Worm (Caenorhabditis elegans) whole organism, L4 larva: ENCODE measurements around the gene C25H3.3.
A peak's percentile ranks its signal among the peaks of the same experiment; 100 is the strongest.

ENCODE experiments used
- D1046.2 ChIP-seq: fragments of 200-800 bp; sonication (Bioruptor generic); IDR thresholded peaks from 2 replicates; pipeline ENCODE4 v1.3.6; 2022; ENCODE audit warnings: missing genetic modification characterization, missing compliant biosample characterization
- F10B5.3 ChIP-seq: sonication (generic microtip); optimal IDR thresholded peaks from 2 replicates; lab custom pipeline; 2016; ENCODE audit warnings: mild to moderate bottlenecking, missing genetic modification characterization, missing compliant biosample characterization
- T26A8.4 ChIP-seq: fragments of 200-800 bp; sonication (Bioruptor generic); IDR thresholded peaks from 2 replicates; pipeline ENCODE4 v1.3.6; 2022; ENCODE audit warnings: missing genetic modification characterization, missing compliant biosample characterization
- Y48G9A.11 ChIP-seq: fragments of 200-800 bp; sonication (Bioruptor generic); IDR thresholded peaks from 2 replicates; pipeline ENCODE4 v1.3.6; 2022; ENCODE audit warnings: missing genetic modification reagents, missing genetic modification characterization, missing compliant biosample characterization
- ZK337.2 ChIP-seq: fragments of 200-800 bp; sonication (Bioruptor generic); IDR thresholded peaks from 2 replicates; pipeline ENCODE4 v1.3.6; 2022; ENCODE audit warnings: missing genetic modification reagents, missing genetic modification characterization, missing compliant biosample characterization
- aha-1 ChIP-seq: fragments of 150-350 bp; peaks from one replicate; lab custom pipeline; 2014; ENCODE audit warnings: missing biosample characterization, missing genetic modification characterization
- aly-2 ChIP-seq: sonication (generic microtip); optimal IDR thresholded peaks from 2 replicates; lab custom pipeline; 2018; ENCODE audit warnings: missing biosample characterization, missing genetic modification characterization
- arid-1 ChIP-seq: fragments of 200-800 bp; sonication (Bioruptor generic); conservative IDR thresholded peaks from 2 replicates; pipeline ENCODE4 v1.3.6; 2022; ENCODE audit warnings: missing genetic modification reagents, missing genetic modification characterization, missing compliant biosample characterization
- attf-4 ChIP-seq: sonication (generic microtip); optimal IDR thresholded peaks from 3 replicates; lab custom pipeline; 2017; ENCODE audit warnings: missing biosample characterization, missing genetic modification characterization
- ceh-20 ChIP-seq: fragments of 200-800 bp; sonication (Bioruptor generic); IDR thresholded peaks from 2 replicates; pipeline ENCODE4 v1.3.6; 2022; ENCODE audit warnings: missing genetic modification reagents, missing genetic modification characterization, missing compliant biosample characterization
- ceh-32 ChIP-seq: sonication (generic microtip); optimal IDR thresholded peaks from 2 replicates; lab custom pipeline; 2016; ENCODE audit warnings: mild to moderate bottlenecking, missing genetic modification characterization, missing compliant biosample characterization; ENCODE audit not compliant: poor library complexity
- ceh-44 ChIP-seq: fragments of 200-800 bp; sonication (Bioruptor generic); IDR thresholded peaks from 2 replicates; pipeline ENCODE4 v1.3.6; 2022; ENCODE audit warnings: missing genetic modification reagents, missing genetic modification characterization, missing compliant biosample characterization
- ceh-82 ChIP-seq: sonication (generic microtip); optimal IDR thresholded peaks from 2 replicates; lab custom pipeline; 2017; ENCODE audit warnings: missing biosample characterization, missing genetic modification characterization
- cey-2 ChIP-seq: sonication (generic microtip); optimal IDR thresholded peaks from 3 replicates; lab custom pipeline; 2017; ENCODE audit warnings: missing genetic modification characterization, mild to moderate bottlenecking, missing compliant biosample characterization, antibody characterized with exemption, borderline replicate concordance; ENCODE audit not compliant: insufficient read depth
- ctbp-1 ChIP-seq: fragments of 200-800 bp; sonication (Bioruptor generic); IDR thresholded peaks from 2 replicates; pipeline ENCODE4 v1.3.6; 2022; ENCODE audit warnings: missing genetic modification reagents, missing genetic modification characterization, missing compliant biosample characterization
- daf-12 ChIP-seq: fragments of 150-350 bp; optimal IDR thresholded peaks from 2 replicates; lab custom pipeline; 2014; ENCODE audit warnings: missing biosample characterization, missing genetic modification reagents, missing genetic modification characterization
- daf-16 ChIP-seq, 3 experiments: sonication (generic microtip); optimal IDR thresholded peaks; 2 replicates each; lab custom pipeline; 2016 to 2017; ENCODE audit warnings: missing genetic modification characterization in 3 of 3, missing genetic modification reagents in 3 of 3, mild to moderate bottlenecking in 2 of 3, missing compliant biosample characterization in 2 of 3, missing biosample characterization in 1 of 3, moderate library complexity in 1 of 3
- dmd-8 ChIP-seq: fragments of 200-800 bp; sonication (Bioruptor generic); IDR thresholded peaks from 2 replicates; pipeline ENCODE4 v1.3.6; 2022; ENCODE audit warnings: missing genetic modification characterization, missing compliant biosample characterization
- fkh-10 ChIP-seq: fragments of 150-350 bp; optimal IDR thresholded peaks from 2 replicates; lab custom pipeline; 2014; ENCODE audit warnings: missing biosample characterization, missing genetic modification reagents, missing genetic modification characterization
- fos-1 ChIP-seq: fragments of 150-350 bp; optimal IDR thresholded peaks from 2 replicates; lab custom pipeline; 2014; ENCODE audit warnings: missing biosample characterization, missing genetic modification characterization
- gei-8 ChIP-seq: fragments of 200-800 bp; sonication (Bioruptor generic); optimal IDR thresholded peaks from 2 replicates; lab custom pipeline; 2018; ENCODE audit warnings: mild to moderate bottlenecking, missing genetic modification characterization, missing compliant biosample characterization
- hif-1 ChIP-seq, 2 experiments: sonication (generic microtip); optimal IDR thresholded peaks; 2 replicates each; lab custom pipeline; 2016 to 2017; ENCODE audit warnings: missing compliant biosample characterization in 2 of 2, missing genetic modification characterization in 2 of 2, missing genetic modification reagents in 2 of 2, missing genotype in 2 of 2, mild to moderate bottlenecking in 1 of 2
- jun-1 ChIP-seq: fragments of 150-350 bp; optimal IDR thresholded peaks from 2 replicates; lab custom pipeline; 2014; ENCODE audit warnings: missing biosample characterization, missing genetic modification reagents, missing genetic modification characterization
- lin-15B ChIP-seq: fragments of 150-350 bp; sonication (generic microtip); optimal IDR thresholded peaks from 3 replicates; lab custom pipeline; 2014; ENCODE audit warnings: missing biosample characterization, missing genetic modification characterization
- lin-29 ChIP-seq: fragments of 200-800 bp; sonication (Bioruptor generic); IDR thresholded peaks from 2 replicates; pipeline ENCODE4 v1.3.6; 2022; ENCODE audit warnings: missing genetic modification reagents, missing genetic modification characterization, missing compliant biosample characterization
- lin-38 ChIP-seq: fragments of 200-800 bp; sonication (Bioruptor generic); IDR thresholded peaks from 2 replicates; pipeline ENCODE4 v1.3.6; 2022; ENCODE audit warnings: missing genetic modification reagents, missing genetic modification characterization, missing compliant biosample characterization
- lin-39 ChIP-seq: fragments of 150-350 bp; optimal IDR thresholded peaks from 2 replicates; lab custom pipeline; 2014; ENCODE audit warnings: missing biosample characterization, missing genetic modification reagents, missing genetic modification characterization
- lsy-2 ChIP-seq, 2 experiments: fragments of 150-350 bp in 1 of 2; sonication (generic microtip) in 1 of 2; optimal IDR thresholded peaks; 2 replicates each; lab custom pipeline; 2014 to 2017; ENCODE audit warnings: missing biosample characterization in 2 of 2, missing genetic modification characterization in 2 of 2
- nhr-237 ChIP-seq: sonication (generic microtip); optimal IDR thresholded peaks from 2 replicates; lab custom pipeline; 2017; ENCODE audit warnings: missing biosample characterization, missing genetic modification characterization
- nhr-25 ChIP-seq: sonication (generic microtip); optimal IDR thresholded peaks from 2 replicates; lab custom pipeline; 2017; ENCODE audit warnings: missing genetic modification characterization, mild to moderate bottlenecking, missing compliant biosample characterization, antibody characterized with exemption, moderate library complexity, borderline replicate concordance; ENCODE audit not compliant: insufficient read depth
- nhr-28 ChIP-seq: fragments of 150-350 bp; optimal IDR thresholded peaks from 2 replicates; lab custom pipeline; 2014; ENCODE audit warnings: missing biosample characterization, missing genetic modification characterization
- nhr-76 ChIP-seq: fragments of 150-350 bp; optimal IDR thresholded peaks from 2 replicates; lab custom pipeline; 2014; ENCODE audit warnings: missing biosample characterization, missing genetic modification characterization
- pha-4 ChIP-seq, 2 experiments: fragments of 150-350 bp in 1 of 2; fragments of 200-800 bp in 1 of 2; sonication (Bioruptor generic) in 1 of 2; IDR thresholded peaks in 1 of 2; optimal IDR thresholded peaks in 1 of 2; 2 replicates each; pipeline versions ENCODE4 v1.3.6 to Lab custom; 2014 to 2022; ENCODE audit warnings: missing genetic modification characterization in 2 of 2, missing genetic modification reagents in 2 of 2, missing biosample characterization in 1 of 2, missing compliant biosample characterization in 1 of 2
- pqm-1 ChIP-seq: sonication (generic microtip); optimal IDR thresholded peaks from 2 replicates; lab custom pipeline; 2017; ENCODE audit warnings: missing biosample characterization, missing genetic modification characterization
- rbr-2 ChIP-seq: sonication (generic microtip); optimal IDR thresholded peaks from 2 replicates; lab custom pipeline; 2016; ENCODE audit warnings: missing genotype, missing genetic modification characterization, missing compliant biosample characterization
- sdz-12 ChIP-seq: fragments of 200-800 bp; sonication (Bioruptor generic); optimal IDR thresholded peaks from 2 replicates; lab custom pipeline; 2018; ENCODE audit warnings: mild to moderate bottlenecking, missing genetic modification characterization, missing compliant biosample characterization
- tag-97 ChIP-seq: fragments of 200-800 bp; sonication (Bioruptor generic); IDR thresholded peaks from 2 replicates; pipeline ENCODE4 v1.3.6; 2022; ENCODE audit warnings: missing genetic modification characterization, missing compliant biosample characterization
- tra-1 ChIP-seq: fragments of 200-800 bp; sonication (Bioruptor generic); IDR thresholded peaks from 2 replicates; pipeline ENCODE4 v1.3.6; 2022; ENCODE audit warnings: missing genetic modification reagents, missing genetic modification characterization, missing compliant biosample characterization
- unc-130 ChIP-seq: sonication (generic microtip); optimal IDR thresholded peaks from 2 replicates; lab custom pipeline; 2016; ENCODE audit warnings: missing genetic modification reagents, missing genetic modification characterization, missing compliant biosample characterization
- unc-39 ChIP-seq: sonication (generic microtip); optimal IDR thresholded peaks from 2 replicates; lab custom pipeline; 2017; ENCODE audit warnings: missing biosample characterization, missing genetic modification characterization
- ztf-11 ChIP-seq: fragments of 150-350 bp; optimal IDR thresholded peaks from 2 replicates; lab custom pipeline; 2014; ENCODE audit warnings: missing biosample characterization, missing genetic modification characterization

C25H3.3 gene

ce11 chrII:5693893-5694292 is at the start of gene C25H3.3:
TSS of gene C25H3.3 (plus strand) at chrII:5694193.
- TF ChIP-seq D1046.2 (GFP tag; lab: Robert Waterston, UW) (no peak), aha-1 (tag; lab: Kevin White, UChicago) (peak; percentile 77)
- TF ChIP-seq, all 104 proteins: peak for 1

ce11 chrII:5646942-5647341 is 47.1 kb upstream of the C25H3.3 start, which contains the start of gene F59E12.9:
TSS of gene F59E12.9 (minus strand) at chrII:5647042.
- TF ChIP-seq Y48G9A.11 (GFP tag; lab: Robert Waterston, UW): no peak
- no peak for TF ChIP-seq lin-38
- no peak for TF ChIP-seq unc-39
- no peak for TF ChIP-seq ceh-44 (GFP tag; lab: Robert Waterston, UW)
- no peak for TF ChIP-seq nhr-76
- TF ChIP-seq lin-15B (tag; lab: Kevin White, UChicago): no peak
- TF ChIP-seq ztf-11 (tag; lab: Kevin White, UChicago): no peak
- no peak for TF ChIP-seq ceh-32 (tag; lab: Kevin White, UChicago)
- no peak for TF ChIP-seq daf-12 (tag; lab: Kevin White, UChicago)
- no peak for TF ChIP-seq daf-16 (GFP tag; optimal IDR thresholded peaks at IDR 0.05; lab: Kevin White, UChicago)
- TF ChIP-seq daf-16 (tag; optimal IDR thresholded peaks at IDR 0.05; lab: Kevin White, UChicago): no peak
- TF ChIP-seq nhr-28 (tag; lab: Kevin White, UChicago): no peak

- TF ChIP-seq unc-130 (no peak), tra-1 (GFP tag; lab: Robert Waterston, UW) (no peak), lsy-2 (tag; optimal IDR thresholded peaks at IDR 0.05; lab: Kevin White, UChicago) (no peak), ZK337.2 (GFP tag; lab: Robert Waterston, UW) (no peak), arid-1 (GFP tag; lab: Robert Waterston, UW) (no peak), lin-29 (GFP tag; lab: Robert Waterston, UW) (no peak), tag-97 (GFP tag; lab: Robert Waterston, UW) (no peak), ztf-11 (tag; lab: Kevin White, UChicago) (no peak), nhr-25 (tag; lab: Kevin White, UChicago) (no peak), F10B5.3 (tag; lab: Kevin White, UChicago) (no peak), cey-2 (tag; lab: Kevin White, UChicago) (no peak), jun-1 (tag; lab: Kevin White, UChicago) (no peak), ceh-20 (GFP tag; lab: Robert Waterston, UW) (no peak), fos-1 (tag; lab: Kevin White, UChicago) (no peak)
- TF ChIP-seq, all 104 proteins: peak for 0
These were observed 45.7 kb upstream of the C25H3.3 start, which contains the start of gene ddl-1 for ce11 chrII:5648272-5648671. TSS of gene ddl-1 (minus strand) at chrII:5648372.

- peak in 1 of 2 experiments; percentile 81 for TF ChIP-seq lsy-2 (tag; optimal IDR thresholded peaks at IDR 0.05; lab: Kevin White, UChicago)
- no peak for TF ChIP-seq gei-8 (GFP tag; lab: Kevin White, UChicago)
- no peak for TF ChIP-seq ceh-82 (tag; lab: Kevin White, UChicago)
- TF ChIP-seq aly-2: no peak
- no peak for TF ChIP-seq attf-4 (tag; lab: Kevin White, UChicago)
- TF ChIP-seq hif-1 (tag; optimal IDR thresholded peaks at IDR 0.05; lab: Kevin White, UChicago): peak in 1 of 2 experiments; percentile 70
- no peak for TF ChIP-seq nhr-237 (tag; lab: Kevin White, UChicago)
- TF ChIP-seq pha-4 (GFP tag; IDR thresholded peaks at IDR 0.05; lab: Robert Waterston, UW): no peak
- TF ChIP-seq pha-4 (tag; optimal IDR thresholded peaks at IDR 0.05; lab: Kevin White, UChicago): peak; percentile 70
- TF ChIP-seq ctbp-1 (GFP tag; lab: Robert Waterston, UW): no peak
- TF ChIP-seq nhr-28 (tag; lab: Kevin White, UChicago): peak; percentile 52
- no peak for TF ChIP-seq sdz-12 (GFP tag; lab: Kevin White, UChicago)
- no peak for TF ChIP-seq daf-16 (GFP tag; optimal IDR thresholded peaks at IDR 0.05; lab: Kevin White, UChicago)
- no peak for TF ChIP-seq daf-16 (tag; optimal IDR thresholded peaks at IDR 0.05; lab: Kevin White, UChicago)
- peak; percentile 24 for TF ChIP-seq rbr-2
- TF ChIP-seq unc-130: peak; percentile 88
- TF ChIP-seq lin-39 (tag; lab: Kevin White, UChicago): no peak
- TF ChIP-seq pqm-1 (tag; lab: Kevin White, UChicago): no peak
- peak; percentile 50; the same call in 1 of the 2 replicates for TF ChIP-seq Y48G9A.11 (GFP tag; lab: Robert Waterston, UW)
- TF ChIP-seq T26A8.4 (GFP tag; lab: Robert Waterston, UW): no peak
- no peak for TF ChIP-seq F10B5.3 (tag; lab: Kevin White, UChicago)
- no peak for TF ChIP-seq dmd-8 (GFP tag; lab: Robert Waterston, UW)
- TF ChIP-seq unc-39: no peak
- peak; percentile 75; the same call in 1 of the 2 replicates for TF ChIP-seq ceh-44 (GFP tag; lab: Robert Waterston, UW)
- peak; percentile 13 for TF ChIP-seq fkh-10 (GFP tag; lab: Kevin White, UChicago)
These were observed 44.6 kb upstream of the C25H3.3 start, which contains the start of the genes sam-4, F59E12.17 and zyg-1 for ce11 chrII:5649236-5650004. TSS of gene sam-4 (minus strand) at chrII:5649286. TSS of gene F59E12.17 (minus strand) at chrII:5649470. TSS of gene zyg-1 (plus strand) at chrII:5649748.
